Worm (Caenorhabditis elegans): ENCODE data around the gene C44B9.3.

Gene C44B9.3

DNA sequence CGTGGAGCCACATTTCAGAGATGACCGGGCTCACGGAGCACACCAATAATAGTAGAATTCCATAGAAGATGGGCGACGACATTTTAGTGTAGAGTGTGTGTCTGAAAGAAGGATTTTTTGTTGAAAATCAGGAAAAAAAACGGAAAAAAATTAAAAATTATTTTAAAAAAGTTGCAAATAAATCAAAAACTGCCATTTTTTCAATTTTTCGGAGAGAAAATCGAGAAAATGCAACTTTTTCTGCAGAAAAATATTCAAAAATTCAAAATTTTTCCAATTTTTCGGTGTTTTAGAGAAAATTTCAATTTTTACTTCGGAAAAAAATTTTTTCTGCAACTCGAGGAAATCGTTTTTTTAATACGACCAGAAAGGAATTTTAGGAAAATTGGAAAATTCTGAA is at the start of gene C44B9.3:
Gene C44B9.3 (minus strand): TSS at position 101 of the 400 bp plus-strand sequence.
- TF ChIP-seq tbx-11 (GFP tag; IDR thresholded peaks at IDR 0.05) (no peak), aly-1 (tag; optimal IDR thresholded peaks at IDR 0.05) (no peak), tbx-37 (GFP tag; conservative IDR thresholded peaks at IDR 0.05) (no peak), tra-4 (tag; optimal IDR thresholded peaks at IDR 0.05) (no peak), flt-1 (GFP tag; IDR thresholded peaks at IDR 0.05) (no peak), ceh-13 (GFP tag; optimal IDR thresholded peaks at IDR 0.05) (no peak), hmg-4 (GFP tag; optimal IDR thresholded peaks at IDR 0.05) (no peak), F13C5.2 (tag; optimal IDR thresholded peaks at IDR 0.05) (no peak), hnd-1 (tag; optimal IDR thresholded peaks at IDR 0.05) (no peak)

DNA sequence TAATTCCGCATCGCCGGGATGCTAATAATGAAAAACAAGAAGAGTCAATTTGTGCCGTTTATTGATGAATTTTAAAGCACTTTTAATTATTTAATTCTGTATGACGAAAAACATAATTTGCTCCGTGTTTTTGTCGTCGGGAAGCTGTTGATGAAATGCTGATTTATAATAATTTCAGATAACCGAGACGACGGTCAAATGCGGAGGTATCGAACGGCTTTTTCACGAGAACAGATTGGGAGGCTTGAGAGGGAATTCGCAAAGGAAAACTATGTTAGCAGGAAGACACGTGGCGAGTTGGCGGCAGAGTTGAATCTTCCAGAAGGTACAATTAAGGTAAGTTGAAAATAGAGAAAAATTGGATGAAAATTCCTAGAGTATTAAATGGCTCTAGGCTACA is 43.6 kb upstream of the C44B9.3 start:
- no peak for TF ChIP-seq ama-1 (optimal IDR thresholded peaks at IDR 0.05)
- no peak for TF ChIP-seq hnd-1 (tag; optimal IDR thresholded peaks at IDR 0.05)
- no peak for TF ChIP-seq B0310.2 (tag; optimal IDR thresholded peaks at IDR 0.05)

- TF ChIP-seq flt-1 (GFP tag; IDR thresholded peaks at IDR 0.05), result no peak
- no peak for TF ChIP-seq aly-1 (tag; optimal IDR thresholded peaks at IDR 0.05)
- TF ChIP-seq sea-1 (GFP tag; conservative IDR thresholded peaks at IDR 0.05), result no peak
- TF ChIP-seq hnd-1 (tag; optimal IDR thresholded peaks at IDR 0.05), result no peak
- TF ChIP-seq scrt-1 (GFP tag; IDR thresholded peaks at IDR 0.05), result no peak
- no peak for TF ChIP-seq ama-1 (optimal IDR thresholded peaks at IDR 0.05)
- TF ChIP-seq tbx-37 (GFP tag; conservative IDR thresholded peaks at IDR 0.05), result no peak
- no peak for TF ChIP-seq F13C5.2 (tag; optimal IDR thresholded peaks at IDR 0.05)
- no peak for TF ChIP-seq B0310.2 (tag; optimal IDR thresholded peaks at IDR 0.05)
- TF ChIP-seq hmbx-1 (tag; optimal IDR thresholded peaks at IDR 0.05), result no peak
- no peak for TF ChIP-seq tbx-11 (GFP tag; IDR thresholded peaks at IDR 0.05)
- TF ChIP-seq hmg-4 (GFP tag; optimal IDR thresholded peaks at IDR 0.05), result no peak
- no peak for TF ChIP-seq ceh-13 (GFP tag; optimal IDR thresholded peaks at IDR 0.05)
- TF ChIP-seq ceh-36 (tag; optimal IDR thresholded peaks at IDR 0.05), result no peak
- TF ChIP-seq pes-1 (GFP tag; IDR thresholded peaks at IDR 0.05), result no peak
- no peak for TF ChIP-seq ets-7 (tag; optimal IDR thresholded peaks at IDR 0.05)
Measured at ce11 chrIII:10921474-10921873, 41.5 kb upstream of the C44B9.3 start.

ce11 chrIII:10920044-10920443 is 40.1 kb upstream of the C44B9.3 start, which contains the start of gene vab-7:
Gene vab-7 (plus strand): TSS chrIII:10920344.
- TF ChIP-seq ceh-13 (GFP tag; optimal IDR thresholded peaks at IDR 0.05) (no peak), flt-1 (GFP tag; IDR thresholded peaks at IDR 0.05) (no peak), ama-1 (optimal IDR thresholded peaks at IDR 0.05) (no peak), B0310.2 (tag; optimal IDR thresholded peaks at IDR 0.05) (no peak), tra-4 (tag; optimal IDR thresholded peaks at IDR 0.05) (no peak), pes-1 (GFP tag; IDR thresholded peaks at IDR 0.05) (no peak), hmg-4 (GFP tag; optimal IDR thresholded peaks at IDR 0.05) (no peak), hnd-1 (tag; optimal IDR thresholded peaks at IDR 0.05) (no peak), aly-1 (tag; optimal IDR thresholded peaks at IDR 0.05) (no peak), ceh-36 (tag; optimal IDR thresholded peaks at IDR 0.05) (no peak), sea-1 (GFP tag; conservative IDR thresholded peaks at IDR 0.05) (no peak), scrt-1 (GFP tag; IDR thresholded peaks at IDR 0.05) (no peak), hmbx-1 (tag; optimal IDR thresholded peaks at IDR 0.05) (no peak), ets-7 (tag; optimal IDR thresholded peaks at IDR 0.05) (no peak), tbx-11 (GFP tag; IDR thresholded peaks at IDR 0.05) (no peak), F13C5.2 (tag; optimal IDR thresholded peaks at IDR 0.05) (no peak), tbx-37 (GFP tag; conservative IDR thresholded peaks at IDR 0.05) (no peak)

DNA sequence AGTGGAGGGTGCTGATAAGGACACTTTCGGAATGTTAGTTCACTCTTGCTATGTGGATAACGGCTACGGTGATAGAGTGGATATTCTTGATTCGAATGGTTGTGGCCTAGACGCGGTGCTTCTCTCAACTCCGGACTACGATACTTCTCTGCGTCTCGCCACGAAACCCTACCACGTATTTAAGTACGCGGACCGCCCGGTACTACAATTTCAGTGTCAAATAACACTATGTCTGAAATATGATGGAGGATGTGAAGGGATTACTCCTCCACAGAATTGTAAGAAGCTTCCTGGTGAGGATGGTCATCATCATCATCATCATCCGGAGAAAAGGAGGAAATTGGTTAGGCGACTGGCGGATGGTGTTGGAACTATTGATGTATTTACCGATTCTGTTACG is 35.0 kb upstream of the C44B9.3 start:
- TF ChIP-seq tbx-37 (GFP tag; conservative IDR thresholded peaks at IDR 0.05) (no peak), aly-1 (tag; optimal IDR thresholded peaks at IDR 0.05) (no peak)

DNA sequence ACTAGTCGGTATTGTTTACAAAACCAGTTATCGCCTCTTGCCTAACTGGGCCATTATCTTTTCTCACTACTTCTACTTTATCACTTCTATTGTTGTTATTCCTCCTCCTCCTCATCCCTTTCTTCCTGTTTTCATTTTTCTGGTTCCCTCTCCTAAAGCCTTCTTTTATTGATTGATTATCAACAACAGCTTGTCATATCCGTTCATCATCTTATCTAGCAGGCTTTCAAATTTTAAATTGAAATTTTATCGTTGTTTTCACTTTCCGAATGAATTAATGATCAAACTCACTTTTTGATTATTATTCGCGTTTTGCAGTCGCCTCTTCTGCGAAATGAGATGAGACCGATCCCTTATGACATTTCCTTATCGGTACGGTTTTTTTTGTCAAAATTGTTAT is 31.2 kb upstream of the C44B9.3 start, which contains the start of gene cut-6:
Gene cut-6 (plus strand): TSS at position 301 of the 400 bp plus-strand sequence.
- TF ChIP-seq hnd-1 (tag; optimal IDR thresholded peaks at IDR 0.05) (no peak), tbx-11 (GFP tag; IDR thresholded peaks at IDR 0.05) (no peak), aly-1 (tag; optimal IDR thresholded peaks at IDR 0.05) (no peak)

DNA sequence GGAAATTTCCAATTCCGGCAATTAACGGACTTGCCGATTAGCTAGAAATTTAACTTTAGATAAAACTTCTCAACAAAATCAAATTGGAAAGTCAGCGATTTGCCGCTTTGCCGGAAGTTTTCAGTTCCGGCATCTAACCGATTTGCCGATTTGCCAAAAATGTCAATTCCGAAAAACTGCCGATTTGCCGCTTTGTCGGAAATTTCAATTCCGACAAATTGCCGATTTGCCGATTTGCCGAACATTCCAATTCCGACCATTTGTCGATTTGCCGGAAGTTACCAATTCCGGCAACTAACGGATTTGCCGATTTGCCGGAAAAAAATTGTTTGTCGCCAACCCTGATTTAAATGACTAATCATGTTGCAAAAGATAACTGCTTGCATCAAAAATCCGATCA is 29.2 kb upstream of the C44B9.3 start:
- TF ChIP-seq F13C5.2 (tag; optimal IDR thresholded peaks at IDR 0.05) (no peak), tbx-11 (GFP tag; IDR thresholded peaks at IDR 0.05) (no peak), B0310.2 (tag; optimal IDR thresholded peaks at IDR 0.05) (no peak), hnd-1 (tag; optimal IDR thresholded peaks at IDR 0.05) (no peak), aly-1 (tag; optimal IDR thresholded peaks at IDR 0.05) (no peak), hmg-4 (GFP tag; optimal IDR thresholded peaks at IDR 0.05) (no peak), ceh-13 (GFP tag; optimal IDR thresholded peaks at IDR 0.05) (no peak)

- TF ChIP-seq tbx-11 (GFP tag; IDR thresholded peaks at IDR 0.05) (no peak), scrt-1 (GFP tag; IDR thresholded peaks at IDR 0.05) (peak; percentile 71; the same call in 1 of the 2 replicates)
Measured at ce11 chrIII:10908543-10908942, 28.6 kb upstream of the C44B9.3 start.

DNA sequence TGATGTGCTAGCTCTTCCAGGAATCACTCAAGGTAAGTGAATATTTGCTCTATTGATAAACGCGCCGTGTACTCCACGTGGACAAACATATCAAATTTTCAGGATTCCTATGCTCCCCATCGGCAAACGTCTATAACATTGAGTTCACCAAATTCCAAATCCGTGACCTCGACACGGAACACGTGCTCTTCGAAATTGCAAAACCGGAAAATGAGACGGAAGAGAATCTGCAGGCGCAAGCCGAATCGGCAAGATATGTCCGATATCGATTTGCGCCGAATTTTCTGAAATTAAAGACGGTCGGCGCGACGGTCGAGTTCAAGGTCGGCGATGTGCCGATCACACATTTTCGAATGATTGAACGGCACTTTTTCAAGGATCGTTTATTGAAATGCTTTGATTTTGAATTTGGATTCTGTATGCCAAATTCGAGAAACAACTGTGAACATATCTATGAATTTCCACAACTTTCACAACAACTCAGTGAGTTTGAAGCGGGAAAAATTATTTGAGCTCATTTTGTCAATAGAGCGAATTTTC is 27.8 kb upstream of the C44B9.3 start:
- no peak for TF ChIP-seq tra-4 (tag; optimal IDR thresholded peaks at IDR 0.05)
- TF ChIP-seq scrt-1 (GFP tag; IDR thresholded peaks at IDR 0.05), result peak; percentile 74

Measured in whole organism, early embryonic.